Comparison of ENCODE assay signal across 1 fruit fly cellular context in genomic region chr3R:14575718-14576187, dm6.
A peak's percentile ranks its signal among the peaks of the same experiment; 100 is the strongest.
TF ChIP-seq lines count a peak whose summit lies in the region.

CG7987 (minus strand) TSS chr3R:14575887.

TF ChIP-seq in whole organism, embryonic, 481 proteins besides CTCF, POLR2A, EP300 and RAD21 (continued from another document):
- TF ChIP-seq CG3065 (GFP tag; optimal IDR thresholded peaks at IDR 0.05; lab: Kevin White, UChicago): no peak
- 0 out of 2 replicates have a peak, but pooled peaks have one; percentile 9 for TF ChIP-seq Rx (GFP tag; IDR thresholded peaks at IDR 0.05; lab: Robert Waterston, UW)
- TF ChIP-seq CG9876 (GFP tag; optimal IDR thresholded peaks at IDR 0.05; lab: Kevin White, UChicago): no peak
- peak; percentile 33; the same call in 1 of the 2 replicates for TF ChIP-seq slbo (GFP tag; IDR thresholded peaks at IDR 0.05; lab: Robert Waterston, UW)
- TF ChIP-seq amos (GFP tag; IDR thresholded peaks at IDR 0.05; lab: Robert Waterston, UW; ENCODE audit: partially characterized antibody): peak; percentile 31; the same call in 1 of the 2 replicates
- TF ChIP-seq schlank (tag; optimal IDR thresholded peaks at IDR 0.05; lab: Kevin White, UChicago): no peak
- no peak for TF ChIP-seq nau (GFP tag; optimal IDR thresholded peaks at IDR 0.05; lab: Kevin White, UChicago)
- TF ChIP-seq Awh (GFP tag; IDR thresholded peaks at IDR 0.05; lab: Robert Waterston, UW): no peak
- no peak for TF ChIP-seq Eip74EF (GFP tag; optimal IDR thresholded peaks at IDR 0.05; lab: Kevin White, UChicago)
- no peak for TF ChIP-seq CG15696 (tag; optimal IDR thresholded peaks at IDR 0.05; lab: Kevin White, UChicago)
- no peak for TF ChIP-seq CG14441 (GFP tag; IDR thresholded peaks at IDR 0.05; lab: Robert Waterston, UW)
- TF ChIP-seq croc (GFP tag; conservative IDR thresholded peaks at IDR 0.05; lab: Robert Waterston, UW): no peak
- no peak for TF ChIP-seq lbe (GFP tag; optimal IDR thresholded peaks at IDR 0.05; lab: Kevin White, UChicago)
- no peak for TF ChIP-seq Tbp (GFP tag; optimal IDR thresholded peaks at IDR 0.05; lab: Kevin White, UChicago)
- TF ChIP-seq zf30C (GFP tag; optimal IDR thresholded peaks at IDR 0.05; lab: Kevin White, UChicago): peak; percentile 21
- TF ChIP-seq Fer3 (tag; optimal IDR thresholded peaks at IDR 0.05; lab: Kevin White, UChicago): no peak
- TF ChIP-seq Vsx1 (GFP tag; optimal IDR thresholded peaks at IDR 0.05; lab: Kevin White, UChicago): no peak
- no peak for TF ChIP-seq zen2 (GFP tag; IDR thresholded peaks at IDR 0.05; lab: Robert Waterston, UW; ENCODE audit: partially characterized antibody)
- TF ChIP-seq HHEX (GFP tag; optimal IDR thresholded peaks at IDR 0.05; lab: Kevin White, UChicago): no peak
- TF ChIP-seq E2f2 (GFP tag; IDR thresholded peaks at IDR 0.05; lab: Robert Waterston, UW): peak; percentile 84
- no peak for TF ChIP-seq vnd (GFP tag; IDR thresholded peaks at IDR 0.05; lab: Robert Waterston, UW; ENCODE audit: partially characterized antibody)
- TF ChIP-seq tll (GFP tag; optimal IDR thresholded peaks at IDR 0.05; lab: Kevin White, UChicago): no peak
- no peak for TF ChIP-seq CG31388 (GFP tag; optimal IDR thresholded peaks at IDR 0.05; lab: Kevin White, UChicago)
- no peak for TF ChIP-seq ken (GFP tag; IDR thresholded peaks at IDR 0.05; lab: Robert Waterston, UW)
- no peak for TF ChIP-seq Atf6 (GFP tag; IDR thresholded peaks at IDR 0.05; lab: Robert Waterston, UW)
- no peak for TF ChIP-seq CG2202 (tag; optimal IDR thresholded peaks at IDR 0.05; lab: Kevin White, UChicago)
- no peak for TF ChIP-seq CG31365 (tag; optimal IDR thresholded peaks at IDR 0.05; lab: Kevin White, UChicago)
- peak; percentile 12 for TF ChIP-seq gro (GFP tag; optimal IDR thresholded peaks at IDR 0.05; lab: Kevin White, UChicago)
- TF ChIP-seq rib (GFP tag; IDR thresholded peaks at IDR 0.05; lab: Robert Waterston, UW): no peak
- TF ChIP-seq Hr3 (GFP tag; optimal IDR thresholded peaks at IDR 0.05; lab: Kevin White, UChicago): no peak
- TF ChIP-seq usp (GFP tag; optimal IDR thresholded peaks at IDR 0.05; lab: Kevin White, UChicago): no peak
- peak; percentile 56 for TF ChIP-seq CG2120 (GFP tag; optimal IDR thresholded peaks at IDR 0.05; lab: Kevin White, UChicago)
- TF ChIP-seq z (GFP tag; IDR thresholded peaks at IDR 0.05; lab: Robert Waterston, UW): no peak
- no peak for TF ChIP-seq wdn (GFP tag; IDR thresholded peaks at IDR 0.05; lab: Robert Waterston, UW)
- no peak for TF ChIP-seq ro (GFP tag; IDR thresholded peaks at IDR 0.05; lab: Robert Waterston, UW)
- no peak for TF ChIP-seq luna (GFP tag; optimal IDR thresholded peaks at IDR 0.05; lab: Kevin White, UChicago)
- TF ChIP-seq HLHmδ (GFP tag; optimal IDR thresholded peaks at IDR 0.05; lab: Kevin White, UChicago): no peak
- peak; percentile 29 for TF ChIP-seq CG2116 (GFP tag; optimal IDR thresholded peaks at IDR 0.05; lab: Kevin White, UChicago)
- TF ChIP-seq Mrtf (GFP tag; IDR thresholded peaks at IDR 0.05; lab: Robert Waterston, UW): no peak
- peak; percentile 37 for TF ChIP-seq CoRest (tag; optimal IDR thresholded peaks at IDR 0.05; lab: Kevin White, UChicago)
- TF ChIP-seq Camta (GFP tag; optimal IDR thresholded peaks at IDR 0.05; lab: Kevin White, UChicago): no peak
- TF ChIP-seq Ets97D (GFP tag; optimal IDR thresholded peaks at IDR 0.05; lab: Kevin White, UChicago): peak; percentile 87
- no peak for TF ChIP-seq Fer1 (GFP tag; optimal IDR thresholded peaks at IDR 0.05; lab: Kevin White, UChicago)
- no peak for TF ChIP-seq CG14667 (GFP tag; IDR thresholded peaks at IDR 0.05; lab: Robert Waterston, UW)
- TF ChIP-seq Xbp1 (GFP tag; optimal IDR thresholded peaks at IDR 0.05; lab: Kevin White, UChicago): no peak
- no peak for TF ChIP-seq CG11695 (GFP tag; IDR thresholded peaks at IDR 0.05; lab: Robert Waterston, UW)
- no peak for TF ChIP-seq Optix (GFP tag; IDR thresholded peaks at IDR 0.05; lab: Robert Waterston, UW)
- no peak for TF ChIP-seq CG34376 (GFP tag; optimal IDR thresholded peaks at IDR 0.05; lab: Kevin White, UChicago)
- TF ChIP-seq Ets65A (GFP tag; lab: Kevin White, UChicago): peak; percentile 48
- TF ChIP-seq CG16863 (GFP tag; optimal IDR thresholded peaks at IDR 0.05; lab: Kevin White, UChicago): no peak
- TF ChIP-seq CG3281 (GFP tag; optimal IDR thresholded peaks at IDR 0.05; lab: Kevin White, UChicago): no peak
- no peak for TF ChIP-seq Nf-YC (tag; optimal IDR thresholded peaks at IDR 0.05; lab: Kevin White, UChicago)
- TF ChIP-seq Atf3 (GFP tag; optimal IDR thresholded peaks at IDR 0.05; lab: Kevin White, UChicago): no peak
- no peak for TF ChIP-seq slou (GFP tag; optimal IDR thresholded peaks at IDR 0.05; lab: Kevin White, UChicago)
- TF ChIP-seq CG34224 (GFP tag; IDR thresholded peaks at IDR 0.05; lab: Robert Waterston, UW; ENCODE audit: partially characterized antibody): peak; percentile 40; the same call in 1 of the 3 replicates
- TF ChIP-seq Pdp1 (GFP tag; optimal IDR thresholded peaks at IDR 0.05; lab: Kevin White, UChicago): peak in 1 of 2 experiments; percentile 23
- peak; percentile 40 for TF ChIP-seq zfh2 (GFP tag; optimal IDR thresholded peaks at IDR 0.05; lab: Kevin White, UChicago)
- no peak for TF ChIP-seq ac (GFP tag; optimal IDR thresholded peaks at IDR 0.05; lab: Kevin White, UChicago)
- 0 out of 2 replicates have a peak, but pooled peaks have one; percentile 54 for TF ChIP-seq CG42726 (GFP tag; IDR thresholded peaks at IDR 0.05; lab: Robert Waterston, UW; ENCODE audit: partially characterized antibody)
- no peak for TF ChIP-seq fd64A (GFP tag; optimal IDR thresholded peaks at IDR 0.05; lab: Kevin White, UChicago)
- peak; percentile 96 for TF ChIP-seq Myb (GFP tag; optimal IDR thresholded peaks at IDR 0.05; lab: Kevin White, UChicago)
- TF ChIP-seq gce (GFP tag; IDR thresholded peaks at IDR 0.05; lab: Robert Waterston, UW): no peak
- no peak for TF ChIP-seq CG10209 (GFP tag; optimal IDR thresholded peaks at IDR 0.05; lab: Kevin White, UChicago)
- no peak for TF ChIP-seq BtbVII (GFP tag; optimal IDR thresholded peaks at IDR 0.05; lab: Kevin White, UChicago)
- no peak for TF ChIP-seq sr (GFP tag; IDR thresholded peaks at IDR 0.05; lab: Robert Waterston, UW)
- TF ChIP-seq ems (GFP tag; optimal IDR thresholded peaks at IDR 0.05; lab: Kevin White, UChicago): no peak
- TF ChIP-seq gcm (GFP tag; optimal IDR thresholded peaks at IDR 0.05; lab: Kevin White, UChicago): no peak
- no peak for TF ChIP-seq CG8281 (tag; optimal IDR thresholded peaks at IDR 0.05; lab: Kevin White, UChicago)
- TF ChIP-seq repo (GFP tag; optimal IDR thresholded peaks at IDR 0.05; lab: Kevin White, UChicago): no peak
- TF ChIP-seq CG1024 (GFP tag; IDR thresholded peaks at IDR 0.05; lab: Robert Waterston, UW): no peak
- TF ChIP-seq CG8089 (GFP tag; optimal IDR thresholded peaks at IDR 0.05; lab: Kevin White, UChicago): no peak
- TF ChIP-seq ci (GFP tag; IDR thresholded peaks at IDR 0.05; lab: Robert Waterston, UW): 0 out of 3 replicates have a peak, but pooled peaks have one; percentile 42
- no peak for TF ChIP-seq CG6683 (GFP tag; optimal IDR thresholded peaks at IDR 0.05; lab: Kevin White, UChicago)
- peak; percentile 68 for TF ChIP-seq CG13287 (GFP tag; IDR thresholded peaks at IDR 0.05; lab: Robert Waterston, UW; ENCODE audit: partially characterized antibody)
- TF ChIP-seq CG9609 (GFP tag; optimal IDR thresholded peaks at IDR 0.05; lab: Kevin White, UChicago): no peak
- TF ChIP-seq CG32772 (GFP tag; IDR thresholded peaks at IDR 0.05; lab: Robert Waterston, UW): no peak
- no peak for TF ChIP-seq org-1 (GFP tag; optimal IDR thresholded peaks at IDR 0.05; lab: Kevin White, UChicago)
- peak; percentile 73 for TF ChIP-seq pzg (GFP tag; optimal IDR thresholded peaks at IDR 0.05; lab: Kevin White, UChicago)
- no peak for TF ChIP-seq CG18011 (GFP tag; optimal IDR thresholded peaks at IDR 0.05; lab: Kevin White, UChicago)
- TF ChIP-seq odd (GFP tag; optimal IDR thresholded peaks at IDR 0.05; lab: Kevin White, UChicago): no peak
- no peak for TF ChIP-seq ATbp (GFP tag; optimal IDR thresholded peaks at IDR 0.05; lab: Kevin White, UChicago)
- no peak for TF ChIP-seq wor (GFP tag; IDR thresholded peaks at IDR 0.05; lab: Robert Waterston, UW)
- TF ChIP-seq MESR4 (GFP tag; optimal IDR thresholded peaks at IDR 0.05; lab: Kevin White, UChicago): peak; percentile 49
- no peak for TF ChIP-seq otp (GFP tag; IDR thresholded peaks at IDR 0.05; lab: Robert Waterston, UW)
- TF ChIP-seq D (optimal IDR thresholded peaks at IDR 0.05; lab: Kevin White, UChicago): no peak
- no peak for TF ChIP-seq D (GFP tag; optimal IDR thresholded peaks at IDR 0.05; lab: Kevin White, UChicago)
- peak; percentile 7 for TF ChIP-seq CG8290 (GFP tag; optimal IDR thresholded peaks at IDR 0.05; lab: Kevin White, UChicago)
- peak in 1 of 2 experiments; percentile 84 for TF ChIP-seq CG8290 (tag; optimal IDR thresholded peaks at IDR 0.05; lab: Kevin White, UChicago)
- TF ChIP-seq CG11398 (GFP tag; optimal IDR thresholded peaks at IDR 0.05; lab: Kevin White, UChicago): no peak
- peak; percentile 90 for TF ChIP-seq Lhr (GFP tag; optimal IDR thresholded peaks at IDR 0.05; lab: Kevin White, UChicago)
- TF ChIP-seq CG3995 (GFP tag; optimal IDR thresholded peaks at IDR 0.05; lab: Kevin White, UChicago): no peak
- no peak for TF ChIP-seq Six4 (GFP tag; optimal IDR thresholded peaks at IDR 0.05; lab: Kevin White, UChicago)
- TF ChIP-seq CG18619 (GFP tag; optimal IDR thresholded peaks at IDR 0.05; lab: Kevin White, UChicago): no peak
- TF ChIP-seq jumu (GFP tag; optimal IDR thresholded peaks at IDR 0.05; lab: Kevin White, UChicago): peak; percentile 37
- peak; percentile 47 for TF ChIP-seq trem (tag; optimal IDR thresholded peaks at IDR 0.05; lab: Kevin White, UChicago)
- TF ChIP-seq cwo (GFP tag; optimal IDR thresholded peaks at IDR 0.05; lab: Kevin White, UChicago): no peak
- no peak for TF ChIP-seq CG31441 (GFP tag; IDR thresholded peaks at IDR 0.05; lab: Robert Waterston, UW)
- TF ChIP-seq CG10462 (GFP tag; optimal IDR thresholded peaks at IDR 0.05; lab: Kevin White, UChicago): no peak
- TF ChIP-seq CG2199 (GFP tag; IDR thresholded peaks at IDR 0.05; lab: Robert Waterston, UW): no peak
TF ChIP-seq in whole organism, embryonic: peak in this region for 84.
